Worm (Caenorhabditis elegans) whole organism, L2 larva: Measurements from ENCODE around the gene clec-171.

Experiments used
- F13H6.1 ChIP-seq: sonication (generic microtip); optimal IDR thresholded peaks from 2 replicates; lab custom pipeline; 2016; ENCODE audit warnings: missing genetic modification characterization, missing compliant biosample characterization
- R02D3.7 ChIP-seq: fragments of 150-350 bp; optimal IDR thresholded peaks from 2 replicates; lab custom pipeline; 2014; ENCODE audit warnings: missing biosample characterization, missing genetic modification characterization
- Y55F3AM.14 ChIP-seq: fragments of 200-800 bp; sonication (Bioruptor generic); optimal IDR thresholded peaks from 2 replicates; lab custom pipeline; 2018; ENCODE audit warnings: mild to moderate bottlenecking, missing genetic modification characterization, missing compliant biosample characterization
- aly-2 ChIP-seq: fragments of 150-350 bp; optimal IDR thresholded peaks from 2 replicates; lab custom pipeline; 2014; ENCODE audit warnings: missing biosample characterization, missing genetic modification characterization
- ama-1 ChIP-seq: fragments of 150-350 bp; optimal IDR thresholded peaks from 2 replicates; lab custom pipeline; 2018; ENCODE audit warnings: inconsistent platforms
- blmp-1 ChIP-seq: sonication (generic microtip); optimal IDR thresholded peaks from 2 replicates; lab custom pipeline; 2017; ENCODE audit warnings: missing genetic modification characterization, mild to moderate bottlenecking, missing compliant biosample characterization, antibody characterized with exemption, moderate library complexity; ENCODE audit not compliant: insufficient read depth
- ceh-16 ChIP-seq: fragments of 150-350 bp; optimal IDR thresholded peaks from 2 replicates; lab custom pipeline; 2014; ENCODE audit warnings: missing biosample characterization, missing genetic modification characterization
- ceh-82 ChIP-seq: fragments of 150-350 bp; optimal IDR thresholded peaks from 2 replicates; lab custom pipeline; 2014; ENCODE audit warnings: missing biosample characterization, missing genetic modification characterization
- crh-2 ChIP-seq: sonication (generic microtip); optimal IDR thresholded peaks from 2 replicates; lab custom pipeline; 2017; ENCODE audit warnings: missing biosample characterization, missing genetic modification characterization
- dmd-4 ChIP-seq: sonication (generic microtip); optimal IDR thresholded peaks from 2 replicates; lab custom pipeline; 2017; ENCODE audit warnings: missing biosample characterization, missing genetic modification characterization
- egl-27 ChIP-seq: sonication (generic microtip); optimal IDR thresholded peaks from 3 replicates; lab custom pipeline; 2017; ENCODE audit warnings: missing biosample characterization, missing genetic modification reagents, missing genetic modification characterization
- elt-1 ChIP-seq: fragments of 150-350 bp; optimal IDR thresholded peaks from 2 replicates; lab custom pipeline; 2014; ENCODE audit warnings: missing biosample characterization, missing genetic modification characterization
- elt-3 ChIP-seq: sonication (generic microtip); optimal IDR thresholded peaks from 2 replicates; lab custom pipeline; 2017; ENCODE audit warnings: missing biosample characterization, missing genetic modification characterization
- fos-1 ChIP-seq: fragments of 150-350 bp; optimal IDR thresholded peaks from 2 replicates; lab custom pipeline; 2014; ENCODE audit warnings: missing biosample characterization, missing genetic modification characterization
- gmeb-1 ChIP-seq: fragments of 150-350 bp; optimal IDR thresholded peaks from 2 replicates; lab custom pipeline; 2014; ENCODE audit warnings: missing biosample characterization, missing genetic modification characterization
- lin-11 ChIP-seq: fragments of 150-350 bp; sonication (generic microtip); optimal IDR thresholded peaks from 2 replicates; lab custom pipeline; 2014; ENCODE audit warnings: missing biosample characterization, missing genetic modification characterization, inconsistent platforms, mixed read lengths
- lin-13 ChIP-seq: fragments of 150-350 bp; optimal IDR thresholded peaks from 2 replicates; lab custom pipeline; 2014; ENCODE audit warnings: missing biosample characterization, missing genetic modification reagents, missing genetic modification characterization
- lin-39 ChIP-seq: fragments of 150-350 bp; optimal IDR thresholded peaks from 2 replicates; lab custom pipeline; 2014; ENCODE audit warnings: missing biosample characterization, missing genetic modification reagents, missing genetic modification characterization
- lsy-2 ChIP-seq, 2 experiments: fragments of 150-350 bp in 1 of 2; sonication (generic microtip) in 1 of 2; optimal IDR thresholded peaks; 2 replicates each; lab custom pipeline; 2014 to 2017; ENCODE audit warnings: missing biosample characterization in 2 of 2, missing genetic modification characterization in 2 of 2
- mbf-1 ChIP-seq: sonication (generic microtip); optimal IDR thresholded peaks from 2 replicates; lab custom pipeline; 2017; ENCODE audit warnings: missing biosample characterization, missing genetic modification characterization
- mdl-1 ChIP-seq, 2 experiments: fragments of 150-350 bp in 1 of 2; sonication (generic microtip) in 1 of 2; optimal IDR thresholded peaks; 2 replicates each; lab custom pipeline; 2017; ENCODE audit warnings: missing biosample characterization in 2 of 2, missing genetic modification characterization in 2 of 2
- nhr-11 ChIP-seq: fragments of 150-350 bp; optimal IDR thresholded peaks from 2 replicates; lab custom pipeline; 2014; ENCODE audit warnings: missing biosample characterization, missing genetic modification characterization
- nhr-23 ChIP-seq: fragments of 150-350 bp; optimal IDR thresholded peaks from 2 replicates; lab custom pipeline; 2014; ENCODE audit warnings: missing biosample characterization, missing genetic modification reagents, missing genetic modification characterization
- nhr-6 ChIP-seq: fragments of 150-350 bp; optimal IDR thresholded peaks from 2 replicates; lab custom pipeline; 2014; ENCODE audit warnings: missing biosample characterization, missing genetic modification characterization
- peb-1 ChIP-seq: fragments of 150-350 bp; optimal IDR thresholded peaks from 2 replicates; lab custom pipeline; 2014; ENCODE audit warnings: missing biosample characterization, missing genetic modification characterization
- sem-4 ChIP-seq: fragments of 150-350 bp; optimal IDR thresholded peaks from 2 replicates; lab custom pipeline; 2014; ENCODE audit warnings: missing biosample characterization, missing genetic modification reagents, missing genetic modification characterization
- skn-1 ChIP-seq: sonication (generic microtip); optimal IDR thresholded peaks from 2 replicates; lab custom pipeline; 2017; ENCODE audit warnings: missing biosample characterization, missing genetic modification characterization
- sma-3 ChIP-seq: sonication (generic microtip); optimal IDR thresholded peaks from 2 replicates; lab custom pipeline; 2016; ENCODE audit warnings: missing genetic modification reagents, missing genetic modification characterization, missing compliant biosample characterization
- unc-39 ChIP-seq: fragments of 150-350 bp; optimal IDR thresholded peaks from 2 replicates; lab custom pipeline; 2014; ENCODE audit warnings: missing biosample characterization, missing genetic modification characterization
- unc-55 ChIP-seq: fragments of 150-350 bp; sonication (generic microtip); optimal IDR thresholded peaks from 3 replicates; lab custom pipeline; 2014; ENCODE audit warnings: missing biosample characterization, missing genetic modification reagents, missing genetic modification characterization
- zag-1 ChIP-seq: fragments of 150-350 bp; optimal IDR thresholded peaks from 2 replicates; lab custom pipeline; 2014; ENCODE audit warnings: missing biosample characterization, missing genetic modification characterization

The clec-171 gene

ce11 chrIV:1409941-1410340, 17.2 kb downstream of the clec-171 start, which contains the start of gene rpc-11:
TSS of gene rpc-11 (minus strand) at chrIV:1410041.
- TF ChIP-seq Y55F3AM.14 (GFP tag; lab: Kevin White, UChicago): no peak

ce11 chrIV:1408718-1409117, 18.5 kb downstream of the clec-171 start:
- no peak for TF ChIP-seq sma-3 (GFP tag; lab: Kevin White, UChicago)
- TF ChIP-seq mdl-1 (tag; optimal IDR thresholded peaks at IDR 0.05; lab: Kevin White, UChicago): no peak
- TF ChIP-seq R02D3.7 (tag; lab: Kevin White, UChicago): no peak
- TF ChIP-seq lsy-2 (tag; optimal IDR thresholded peaks at IDR 0.05; lab: Kevin White, UChicago): no peak
- TF ChIP-seq dmd-4 (tag; lab: Kevin White, UChicago): no peak
- no peak for TF ChIP-seq lin-13 (GFP tag; lab: Kevin White, UChicago)
- TF ChIP-seq elt-1 (tag; lab: Kevin White, UChicago): no peak

DNA sequence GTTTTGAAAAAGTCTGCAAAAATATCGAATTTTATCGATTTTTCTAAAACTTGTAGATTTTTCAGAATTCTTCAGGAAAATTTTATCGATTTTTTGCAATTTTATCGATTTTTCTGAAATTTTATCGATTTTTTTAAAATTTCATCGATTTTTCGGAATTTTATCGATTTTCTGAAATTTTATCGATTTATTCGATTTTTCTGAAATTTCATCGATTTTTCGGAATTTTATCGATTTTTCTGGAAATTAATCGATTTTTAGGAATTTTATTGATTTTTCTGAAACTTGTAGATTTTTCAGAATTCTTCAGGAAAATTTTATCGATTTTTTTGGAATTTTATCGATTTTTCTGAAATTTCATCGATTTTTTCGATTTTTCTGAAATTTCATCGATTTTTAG, 19.0 kb downstream of the clec-171 start:
- TF ChIP-seq nhr-11: no peak
- TF ChIP-seq zag-1 (tag; lab: Kevin White, UChicago): no peak
- no peak for TF ChIP-seq elt-1 (tag; lab: Kevin White, UChicago)
- TF ChIP-seq fos-1 (tag; lab: Kevin White, UChicago): no peak
- no peak for TF ChIP-seq ceh-16
- no peak for TF ChIP-seq lsy-2 (tag; optimal IDR thresholded peaks at IDR 0.05; lab: Kevin White, UChicago)

DNA sequence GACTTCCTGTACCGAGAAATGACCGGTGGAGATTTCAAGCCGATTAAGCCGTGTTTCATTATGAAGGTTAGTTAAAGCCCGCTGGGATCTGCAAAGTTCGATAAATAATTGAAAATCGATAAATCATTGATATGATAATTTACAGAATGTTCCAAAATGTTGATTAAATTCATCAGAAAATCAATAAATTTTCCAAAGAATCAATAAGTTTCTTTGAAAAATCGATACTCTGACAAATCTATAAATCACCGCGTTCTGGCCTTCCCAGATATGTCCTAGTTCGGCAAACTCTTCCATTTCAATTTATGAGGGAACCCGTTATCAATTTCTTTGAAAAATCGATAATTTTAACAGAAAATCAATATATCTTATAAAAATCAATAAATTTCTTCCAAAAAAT, 19.7 kb downstream of the clec-171 start:
- TF ChIP-seq unc-55 (GFP tag; lab: Kevin White, UChicago): no peak
- no peak for TF ChIP-seq skn-1 (tag; lab: Kevin White, UChicago)
- TF ChIP-seq nhr-6: no peak
- TF ChIP-seq ama-1 (lab: Kevin White, UChicago): no peak
- no peak for TF ChIP-seq nhr-23 (tag; lab: Kevin White, UChicago)
- TF ChIP-seq elt-3: no peak

- no peak for TF ChIP-seq sma-3 (GFP tag; lab: Kevin White, UChicago)
- no peak for TF ChIP-seq lin-11
- TF ChIP-seq fos-1 (tag; lab: Kevin White, UChicago): no peak
- no peak for TF ChIP-seq dmd-4 (tag; lab: Kevin White, UChicago)
- TF ChIP-seq mbf-1 (tag; lab: Kevin White, UChicago): no peak
- no peak for TF ChIP-seq unc-39 (tag; lab: Kevin White, UChicago)
- TF ChIP-seq, all 48 proteins: peak for 0
Measured at ce11 chrIV:1407049-1407448, 20.1 kb downstream of the clec-171 start.

- TF ChIP-seq mbf-1 (tag; lab: Kevin White, UChicago): no peak
- TF ChIP-seq F13H6.1 (tag; lab: Kevin White, UChicago): no peak
- no peak for TF ChIP-seq lin-11
- TF ChIP-seq lin-39 (tag; lab: Kevin White, UChicago): no peak
- TF ChIP-seq R02D3.7 (tag; lab: Kevin White, UChicago): no peak
- no peak for TF ChIP-seq egl-27 (tag; lab: Kevin White, UChicago)
- no peak for TF ChIP-seq aly-2
- TF ChIP-seq ceh-82 (tag; lab: Kevin White, UChicago): no peak
- TF ChIP-seq fos-1 (tag; lab: Kevin White, UChicago): no peak
- no peak for TF ChIP-seq mdl-1 (tag; optimal IDR thresholded peaks at IDR 0.05; lab: Kevin White, UChicago)
- TF ChIP-seq sem-4 (tag; lab: Kevin White, UChicago): no peak
- TF ChIP-seq gmeb-1 (tag; lab: Kevin White, UChicago): no peak
- TF ChIP-seq peb-1: no peak
- no peak for TF ChIP-seq ama-1 (lab: Kevin White, UChicago)
- TF ChIP-seq unc-39 (tag; lab: Kevin White, UChicago): no peak
- no peak for TF ChIP-seq nhr-6
- TF ChIP-seq lsy-2 (tag; optimal IDR thresholded peaks at IDR 0.05; lab: Kevin White, UChicago): no peak
- TF ChIP-seq blmp-1 (tag; lab: Kevin White, UChicago): no peak
- TF ChIP-seq crh-2 (tag; lab: Kevin White, UChicago): no peak
- no peak for TF ChIP-seq elt-1 (tag; lab: Kevin White, UChicago)
Measured at ce11 chrIV:1406267-1406666, 20.9 kb downstream of the clec-171 start, which contains the start of gene spp-31. TSS of gene spp-31 (plus strand) at chrIV:1406567.
